Worm (Caenorhabditis elegans) whole organism, early embryonic: Measurements from ENCODE around the gene sri-24.

Experiments
- aly-1 ChIP-seq: sonication (generic microtip); optimal IDR thresholded peaks from 2 replicates; lab custom pipeline; 2016; ENCODE audit warnings: missing genetic modification characterization, missing compliant biosample characterization
- ama-1 ChIP-seq: fragments of 150-350 bp; optimal IDR thresholded peaks from 2 replicates; lab custom pipeline; 2014
- ets-7 ChIP-seq: sonication (generic microtip); optimal IDR thresholded peaks from 2 replicates; lab custom pipeline; 2016; ENCODE audit warnings: missing genotype, missing genetic modification characterization, missing compliant biosample characterization
- flt-1 ChIP-seq: fragments of 200-800 bp; sonication (Bioruptor generic); IDR thresholded peaks from 2 replicates; pipeline ENCODE4 v1.3.6; 2022; ENCODE audit warnings: missing genetic modification characterization, missing compliant biosample characterization
- hmbx-1 ChIP-seq: sonication (generic microtip); optimal IDR thresholded peaks from 2 replicates; lab custom pipeline; 2016; ENCODE audit warnings: mild to moderate bottlenecking, missing genetic modification characterization, missing compliant biosample characterization
- hnd-1 ChIP-seq: sonication (generic microtip); optimal IDR thresholded peaks from 2 replicates; lab custom pipeline; 2016; ENCODE audit warnings: missing genetic modification characterization, missing compliant biosample characterization
- pes-1 ChIP-seq: fragments of 200-800 bp; sonication (Bioruptor generic); IDR thresholded peaks from 2 replicates; pipeline ENCODE4 v1.3.6; 2022; ENCODE audit warnings: missing genetic modification reagents, missing genetic modification characterization, missing compliant biosample characterization
- scrt-1 ChIP-seq: fragments of 200-800 bp; sonication (Bioruptor generic); IDR thresholded peaks from 2 replicates; pipeline ENCODE4 v1.3.6; 2022; ENCODE audit warnings: missing genetic modification characterization, missing compliant biosample characterization
- tbx-11 ChIP-seq: fragments of 200-800 bp; sonication (Bioruptor generic); IDR thresholded peaks from 2 replicates; pipeline ENCODE4 v1.3.6; 2022; ENCODE audit warnings: missing genetic modification characterization, missing compliant biosample characterization
- tbx-37 ChIP-seq: fragments of 200-800 bp; sonication (Bioruptor generic); conservative IDR thresholded peaks from 2 replicates; pipeline ENCODE4 v1.3.6; 2022; ENCODE audit warnings: missing genetic modification reagents, missing genetic modification characterization, missing compliant biosample characterization
- tra-4 ChIP-seq: sonication (generic microtip); optimal IDR thresholded peaks from 2 replicates; lab custom pipeline; 2017; ENCODE audit warnings: missing genetic modification characterization, missing compliant biosample characterization

DNA sequence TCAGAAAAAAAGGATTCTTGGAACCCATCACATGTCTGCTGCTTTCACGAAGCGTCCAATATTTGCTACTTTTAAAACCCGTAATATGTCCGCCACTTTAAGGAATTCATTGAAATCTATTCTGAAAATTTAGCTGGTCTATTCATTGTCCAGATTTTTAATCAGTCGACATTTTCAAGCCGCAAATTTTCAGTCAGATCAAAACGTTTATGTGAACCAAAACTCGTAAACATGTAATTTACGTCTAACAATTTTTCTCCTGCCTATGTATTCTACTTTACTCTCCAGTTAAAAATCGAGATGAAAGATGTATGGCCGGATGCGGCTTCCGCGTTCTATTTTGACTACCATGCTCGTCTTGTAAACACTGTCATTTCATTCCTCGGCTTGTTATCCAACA lies 14.0 kb upstream of the sri-24 start, which contains the start of gene srw-1:
- TF ChIP-seq ama-1 (lab: Kevin White, UChicago) (no peak), hmbx-1 (tag; lab: Kevin White, UChicago) (no peak), ets-7 (tag; lab: Kevin White, UChicago) (no peak), flt-1 (no peak), hnd-1 (no peak), pes-1 (GFP tag; lab: Robert Waterston, UW) (no peak), tbx-37 (no peak), tra-4 (tag; lab: Kevin White, UChicago) (no peak), aly-1 (tag; lab: Kevin White, UChicago) (no peak), scrt-1 (GFP tag; lab: Robert Waterston, UW) (no peak), tbx-11 (GFP tag; lab: Robert Waterston, UW) (no peak)
